Fruit fly (Drosophila melanogaster): ENCODE measurements around the gene CG15387.
A peak's percentile ranks its signal among the peaks of the same experiment; 100 is the strongest.

Gene CG15387

dm6 chr2L:2201107-2201561, 25.0 kb downstream of the CG15387 start (continued):
- TF ChIP-seq E2f2 (GFP tag; IDR thresholded peaks at IDR 0.05) (peak; percentile 40; the same call in 1 of the 2 replicates), CG8359 (GFP tag; optimal IDR thresholded peaks at IDR 0.05; ENCODE audit: borderline replicate concordance) (peak; percentile 87), Fer3 (tag; optimal IDR thresholded peaks at IDR 0.05) (peak; percentile 60), vnd (GFP tag; IDR thresholded peaks at IDR 0.05; ENCODE audit: partially characterized antibody) (no peak), B-H1 (GFP tag; IDR thresholded peaks at IDR 0.05) (no peak), CG33213 (GFP tag; optimal IDR thresholded peaks at IDR 0.05) (peak; percentile 72), CG17568 (GFP tag; optimal IDR thresholded peaks at IDR 0.05) (peak; percentile 81), HLHmδ (GFP tag; optimal IDR thresholded peaks at IDR 0.05) (no peak), tx (GFP tag; optimal IDR thresholded peaks at IDR 0.05) (peak; percentile 17), CG31388 (GFP tag; optimal IDR thresholded peaks at IDR 0.05) (peak; percentile 52), gem (tag; optimal IDR thresholded peaks at IDR 0.05) (peak; percentile 91), CG8281 (tag; optimal IDR thresholded peaks at IDR 0.05) (peak; percentile 64), CG13624 (GFP tag; optimal IDR thresholded peaks at IDR 0.05) (no peak), CG9609 (GFP tag; optimal IDR thresholded peaks at IDR 0.05) (peak; percentile 44), CG6813 (GFP tag; optimal IDR thresholded peaks at IDR 0.05) (peak; percentile 67), Dref (GFP tag; IDR thresholded peaks at IDR 0.05) (no peak), zfh1 (GFP tag; IDR thresholded peaks at IDR 0.05) (peak; percentile 83), CG4617 (GFP tag; optimal IDR thresholded peaks at IDR 0.05; ENCODE audit: borderline replicate concordance) (peak; percentile 51), CG15514 (GFP tag; optimal IDR thresholded peaks at IDR 0.05) (peak; percentile 22), odd (GFP tag; optimal IDR thresholded peaks at IDR 0.05) (peak; percentile 75), pita (GFP tag; optimal IDR thresholded peaks at IDR 0.05) (no peak), CG18764 (GFP tag; optimal IDR thresholded peaks at IDR 0.05) (peak; percentile 79), Side (GFP tag; optimal IDR thresholded peaks at IDR 0.05) (peak; percentile 66), Opbp (GFP tag; IDR thresholded peaks at IDR 0.05; ENCODE audit: partially characterized antibody) (no peak), pan (optimal IDR thresholded peaks at IDR 0.05) (no peak), pan (GFP tag; optimal IDR thresholded peaks at IDR 0.05 in 1 of 2, IDR thresholded peaks at IDR 0.05 in 1 of 2) (peak in 1 of 2 experiments; percentile 62), hb (GFP tag; IDR thresholded peaks at IDR 0.05; ENCODE audit: partially characterized antibody) (no peak), wor (GFP tag; IDR thresholded peaks at IDR 0.05) (peak; percentile 71), C15 (GFP tag; IDR thresholded peaks at IDR 0.05) (no peak), MTF-1 (GFP tag; optimal IDR thresholded peaks at IDR 0.05; ENCODE audit: borderline replicate concordance) (peak; percentile 37), D (optimal IDR thresholded peaks at IDR 0.05) (no peak), D (GFP tag; optimal IDR thresholded peaks at IDR 0.05) (peak; percentile 96), H15 (GFP tag; IDR thresholded peaks at IDR 0.05) (peak; percentile 32; the same call in 2 of the 3 replicates), CG13296 (GFP tag; optimal IDR thresholded peaks at IDR 0.05) (peak; percentile 12), CG10959 (GFP tag; IDR thresholded peaks at IDR 0.05) (peak; percentile 76), CG12104 (GFP tag; optimal IDR thresholded peaks at IDR 0.05) (peak; percentile 86), crc (GFP tag; optimal IDR thresholded peaks at IDR 0.05) (peak; percentile 42), org-1 (GFP tag; optimal IDR thresholded peaks at IDR 0.05) (peak; percentile 76), CG13775 (GFP tag; optimal IDR thresholded peaks at IDR 0.05) (peak; percentile 81), CG4854 (GFP tag; optimal IDR thresholded peaks at IDR 0.05) (peak; percentile 47), CkIIα-i1 (GFP tag; IDR thresholded peaks at IDR 0.05) (no peak), CG3407 (GFP tag; optimal IDR thresholded peaks at IDR 0.05) (peak; percentile 89), Nf-YC (tag; optimal IDR thresholded peaks at IDR 0.05) (peak; percentile 21), CG17802 (tag; optimal IDR thresholded peaks at IDR 0.05) (peak; percentile 61), CG2889 (GFP tag; IDR thresholded peaks at IDR 0.05) (no peak), oc (tag; optimal IDR thresholded peaks at IDR 0.05) (peak; percentile 88), so (GFP tag; IDR thresholded peaks at IDR 0.05) (peak; percentile 70; the same call in 2 of the 3 replicates), CG18476 (GFP tag; optimal IDR thresholded peaks at IDR 0.05) (peak; percentile 74), CoRest (tag; optimal IDR thresholded peaks at IDR 0.05) (peak; percentile 89), HLH4C (GFP tag; IDR thresholded peaks at IDR 0.05; ENCODE audit: partially characterized antibody) (no peak)

Measured in whole organism, embryonic.